Fruit fly (Drosophila melanogaster) whole organism, embryonic: ENCODE measurements around the gene EMC10.
A peak's percentile ranks its signal among the peaks of the same experiment; 100 is the strongest.

Experiments
- Aef1 ChIP-seq: fragments of 200-800 bp; sonication (Bioruptor generic); IDR thresholded peaks from 3 replicates; pipeline ENCODE4 v1.3.6; 2022; ENCODE audit warnings: missing biosample characterization, missing genetic modification characterization
- Atf-2 ChIP-seq: fragments of 200-800 bp; sonication (Bioruptor generic); optimal IDR thresholded peaks from 2 replicates; lab custom pipeline; 2016; ENCODE audit warnings: missing biosample characterization, missing genetic modification characterization
- B-H2 ChIP-seq: fragments of 200-800 bp; sonication (Bioruptor generic); optimal IDR thresholded peaks from 2 replicates; lab custom pipeline; 2018; ENCODE audit warnings: missing biosample characterization, mild to moderate bottlenecking, missing genetic modification characterization
- CG10654 ChIP-seq: fragments of 200-800 bp; sonication (Bioruptor generic); optimal IDR thresholded peaks from 2 replicates; lab custom pipeline; 2016; ENCODE audit warnings: missing biosample characterization, missing genetic modification characterization
- CG11085 ChIP-seq: fragments of 200-800 bp; sonication (Bioruptor generic); IDR thresholded peaks from 2 replicates; pipeline ENCODE4 v1.3.6; 2022; ENCODE audit warnings: missing biosample characterization, missing genetic modification characterization
- CG11560 ChIP-seq: fragments of 200-800 bp; sonication (Bioruptor generic); IDR thresholded peaks from 3 replicates; pipeline ENCODE4 v1.3.6; 2022; ENCODE audit warnings: missing biosample characterization, missing genetic modification characterization
- CG12299 ChIP-seq: fragments of 200-800 bp; sonication (Bioruptor generic); optimal IDR thresholded peaks from 2 replicates; lab custom pipeline; 2018; ENCODE audit warnings: missing biosample characterization, mild to moderate bottlenecking, missing genetic modification characterization
- CG13624 ChIP-seq: fragments of 200-800 bp; sonication (Bioruptor generic); optimal IDR thresholded peaks from 2 replicates; lab custom pipeline; 2016; ENCODE audit warnings: missing biosample characterization, missing genetic modification characterization
- CG15514 ChIP-seq: fragments of 200-800 bp; sonication (Bioruptor generic); optimal IDR thresholded peaks from 3 replicates; lab custom pipeline; 2017; ENCODE audit warnings: missing biosample characterization, missing genetic modification characterization, mild to moderate bottlenecking, moderate library complexity, missing genetic modification reagents
- CG16815 ChIP-seq: fragments of 200-800 bp; sonication (Bioruptor generic); optimal IDR thresholded peaks from 3 replicates; lab custom pipeline; 2017; ENCODE audit warnings: missing biosample characterization, mild to moderate bottlenecking, missing genetic modification characterization
- CG17186 ChIP-seq: fragments of 200-800 bp; sonication (Bioruptor generic); optimal IDR thresholded peaks from 3 replicates; lab custom pipeline; 2017; ENCODE audit warnings: missing biosample characterization, missing genetic modification reagents, missing genetic modification characterization
- CG17359 ChIP-seq: fragments of 200-800 bp; sonication (Bioruptor generic); optimal IDR thresholded peaks from 3 replicates; lab custom pipeline; 2018; ENCODE audit warnings: missing biosample characterization, mild to moderate bottlenecking, missing genetic modification characterization, moderate library complexity
- CG3407 ChIP-seq: fragments of 200-800 bp; sonication (Bioruptor generic); optimal IDR thresholded peaks from 2 replicates; lab custom pipeline; 2018; ENCODE audit warnings: missing biosample characterization, mild to moderate bottlenecking, missing genetic modification characterization
- CG7372 ChIP-seq: fragments of 200-800 bp; sonication (Bioruptor generic); IDR thresholded peaks from 2 replicates; pipeline ENCODE4 v1.3.6; 2022; ENCODE audit warnings: missing biosample characterization, missing genetic modification characterization
- Chrac-16 ChIP-seq: fragments of 200-800 bp; sonication (Bioruptor generic); optimal IDR thresholded peaks from 3 replicates; lab custom pipeline; 2016; ENCODE audit warnings: missing biosample characterization, missing genetic modification characterization
- E2f2 ChIP-seq: fragments of 200-800 bp; sonication (Bioruptor generic); IDR thresholded peaks from 2 replicates; pipeline ENCODE4 v1.3.6; 2022; ENCODE audit warnings: missing biosample characterization, missing genetic modification characterization
- Ets97D ChIP-seq: fragments of 200-800 bp; sonication (Bioruptor generic); optimal IDR thresholded peaks from 3 replicates; lab custom pipeline; 2016; ENCODE audit warnings: missing biosample characterization, missing genetic modification characterization
- Fer2 ChIP-seq: fragments of 200-800 bp; sonication (Bioruptor generic); optimal IDR thresholded peaks from 2 replicates; lab custom pipeline; 2018; ENCODE audit warnings: missing biosample characterization, mild to moderate bottlenecking, missing genetic modification characterization, moderate library complexity
- H2.0 ChIP-seq: fragments of 200-800 bp; sonication (Bioruptor generic); IDR thresholded peaks from 2 replicates; pipeline ENCODE4 v1.3.6; 2022; ENCODE audit warnings: missing biosample characterization, missing genetic modification characterization
- Lhr ChIP-seq: fragments of 200-800 bp; sonication (Bioruptor generic); optimal IDR thresholded peaks from 3 replicates; lab custom pipeline; 2017; ENCODE audit warnings: mild to moderate bottlenecking, missing biosample characterization, missing genetic modification reagents, missing genetic modification characterization
- Max ChIP-seq: fragments of 200-800 bp; sonication (Bioruptor generic); optimal IDR thresholded peaks from 2 replicates; lab custom pipeline; 2016; ENCODE audit warnings: missing biosample characterization, mild to moderate bottlenecking, missing genetic modification characterization
- Nf-YC ChIP-seq: fragments of 200-800 bp; optimal IDR thresholded peaks from 3 replicates; lab custom pipeline; 2019; ENCODE audit warnings: missing biosample characterization, mild to moderate bottlenecking, missing genetic modification characterization, moderate library complexity
- Optix ChIP-seq: fragments of 200-800 bp; sonication (Bioruptor generic); IDR thresholded peaks from 3 replicates; pipeline ENCODE4 v1.3.6; 2022; ENCODE audit warnings: missing biosample characterization, missing genetic modification characterization
- Poxn ChIP-seq: fragments of 200-800 bp; sonication (Bioruptor generic); IDR thresholded peaks from 2 replicates; pipeline ENCODE4 v1.3.6; 2022; ENCODE audit warnings: missing biosample characterization, missing genetic modification characterization
- Side ChIP-seq: fragments of 200-800 bp; sonication (Bioruptor generic); optimal IDR thresholded peaks from 2 replicates; lab custom pipeline; 2016; ENCODE audit warnings: missing biosample characterization, missing genetic modification characterization
- Sox100B ChIP-seq: fragments of 200-800 bp; sonication (Bioruptor generic); optimal IDR thresholded peaks from 3 replicates; lab custom pipeline; 2018; ENCODE audit warnings: missing biosample characterization, mild to moderate bottlenecking, missing genetic modification characterization
- Sry-β ChIP-seq: fragments of 200-800 bp; sonication (Bioruptor generic); optimal IDR thresholded peaks from 2 replicates; lab custom pipeline; 2018; ENCODE audit warnings: missing biosample characterization, mild to moderate bottlenecking, missing genetic modification characterization, moderate library complexity
- Taf1 ChIP-seq: fragments of 200-800 bp; sonication (Bioruptor generic); IDR thresholded peaks from 2 replicates; pipeline ENCODE4 v1.3.6; 2022; ENCODE audit warnings: missing biosample characterization, missing genetic modification characterization
- Trl ChIP-seq, 3 experiments: fragments of >200 bp in 2 of 3; fragments of 200-800 bp in 1 of 3; sonication (Bioruptor generic) in 1 of 3; optimal IDR thresholded peaks; 2 replicates in 1 of 3; 3 replicates in 2 of 3; lab custom pipeline; 2016 to 2017; ENCODE audit warnings: missing biosample characterization in 1 of 3, missing genetic modification characterization in 1 of 3
- YL-1 ChIP-seq: fragments of 200-800 bp; sonication (Bioruptor generic); optimal IDR thresholded peaks from 3 replicates; lab custom pipeline; 2017; ENCODE audit warnings: missing biosample characterization, mild to moderate bottlenecking, missing genetic modification characterization
- bab2 ChIP-seq: fragments of 200-800 bp; sonication (Bioruptor generic); optimal IDR thresholded peaks from 2 replicates; lab custom pipeline; 2016; ENCODE audit warnings: missing biosample characterization, missing genetic modification characterization
- chm ChIP-seq: fragments of 200-800 bp; sonication (Bioruptor generic); IDR thresholded peaks from 2 replicates; pipeline ENCODE4 v1.3.6; 2022; ENCODE audit warnings: missing biosample characterization, missing genetic modification characterization
- crol ChIP-seq: fragments of 200-800 bp; sonication (Bioruptor generic); IDR thresholded peaks from 2 replicates; pipeline ENCODE4 v1.3.6; 2022; ENCODE audit warnings: missing biosample characterization, missing genetic modification characterization
- dmrt11E ChIP-seq: fragments of 200-800 bp; sonication (Bioruptor generic); optimal IDR thresholded peaks from 3 replicates; lab custom pipeline; 2018; ENCODE audit warnings: missing biosample characterization, mild to moderate bottlenecking, missing genetic modification characterization, moderate library complexity
- jumu ChIP-seq: fragments of 200-800 bp; sonication (Bioruptor generic); optimal IDR thresholded peaks from 3 replicates; lab custom pipeline; 2016; ENCODE audit warnings: missing biosample characterization, missing genetic modification characterization
- lola ChIP-seq, 3 experiments: fragments of >200 bp in 2 of 3; fragments of 200-800 bp in 1 of 3; sonication (Bioruptor generic) in 1 of 3; optimal IDR thresholded peaks; 2 replicates each; lab custom pipeline; 2017 to 2019; ENCODE audit warnings: missing biosample characterization in 3 of 3, missing genetic modification characterization in 3 of 3, mild to moderate bottlenecking in 1 of 3, moderate library complexity in 1 of 3
- maf-S ChIP-seq: fragments of 200-800 bp; sonication (Bioruptor generic); optimal IDR thresholded peaks from 2 replicates; lab custom pipeline; 2016; ENCODE audit warnings: missing biosample characterization, missing genetic modification characterization
- p53 ChIP-seq: fragments of 200-800 bp; sonication (Bioruptor generic); optimal IDR thresholded peaks from 2 replicates; lab custom pipeline; 2016; ENCODE audit warnings: missing biosample characterization, missing genetic modification characterization
- pan ChIP-seq, 4 experiments: fragments of >200 bp in 3 of 4; fragments of 200-800 bp in 1 of 4; sonication (Bioruptor generic) in 1 of 4; optimal IDR thresholded peaks in 3 of 4; IDR thresholded peaks in 1 of 4; 2 replicates each; pipeline versions ENCODE4 v1.3.6 to Lab custom; 2017 to 2022; ENCODE audit warnings: missing biosample characterization in 2 of 4, missing genetic modification characterization in 2 of 4, mixed read lengths in 1 of 4
- pnt ChIP-seq: fragments of 200-800 bp; sonication (Bioruptor generic); optimal IDR thresholded peaks from 3 replicates; lab custom pipeline; 2016; ENCODE audit warnings: missing biosample characterization, missing genetic modification characterization
- pum ChIP-seq: fragments of 200-800 bp; sonication (Bioruptor generic); optimal IDR thresholded peaks from 2 replicates; lab custom pipeline; 2016; ENCODE audit warnings: missing biosample characterization, missing genetic modification characterization
- pzg ChIP-seq: fragments of 200-800 bp; sonication (Bioruptor generic); optimal IDR thresholded peaks from 3 replicates; lab custom pipeline; 2018; ENCODE audit warnings: missing biosample characterization, mild to moderate bottlenecking, missing genetic modification characterization, moderate library complexity
- tgo ChIP-seq: fragments of 200-800 bp; sonication (Bioruptor generic); IDR thresholded peaks from 3 replicates; pipeline ENCODE4 v1.3.6; 2022; ENCODE audit warnings: missing biosample characterization, missing genetic modification characterization
- tll ChIP-seq, 2 experiments: fragments of 200-800 bp in 1 of 2; fragments of >200 bp in 1 of 2; sonication (Bioruptor generic) in 1 of 2; optimal IDR thresholded peaks; 2 replicates each; lab custom pipeline; 2017 to 2019; ENCODE audit warnings: missing biosample characterization in 2 of 2, missing genetic modification characterization in 2 of 2, mild to moderate bottlenecking in 1 of 2, moderate library complexity in 1 of 2
- tup ChIP-seq: fragments of 200-800 bp; sonication (Bioruptor generic); optimal IDR thresholded peaks from 2 replicates; lab custom pipeline; 2016; ENCODE audit warnings: missing biosample characterization, mild to moderate bottlenecking, missing genetic modification characterization, moderate library complexity
- tx ChIP-seq: fragments of 200-800 bp; sonication (Bioruptor generic); optimal IDR thresholded peaks from 2 replicates; lab custom pipeline; 2016; ENCODE audit warnings: missing biosample characterization, missing genetic modification characterization
- vfl ChIP-seq: fragments of 200-800 bp; sonication (Bioruptor generic); optimal IDR thresholded peaks from 2 replicates; lab custom pipeline; 2016; ENCODE audit warnings: missing biosample characterization, missing genetic modification characterization
- vvl ChIP-seq: fragments of 200-800 bp; sonication (Bioruptor generic); IDR thresholded peaks from 2 replicates; pipeline ENCODE4 v1.3.6; 2022; ENCODE audit warnings: missing biosample characterization, missing genetic modification characterization
- zen ChIP-seq: fragments of 200-800 bp; sonication (Bioruptor generic); optimal IDR thresholded peaks from 3 replicates; lab custom pipeline; 2018; ENCODE audit warnings: missing biosample characterization, mild to moderate bottlenecking, missing genetic modification characterization, moderate library complexity

EMC10 gene

dm6 chr3L:21568848-21569372 lies 5.0 kb upstream of the EMC10 start, which contains the start of the genes CRIF and SMC5 (continued):
- TF ChIP-seq CG10654 (GFP tag; lab: Kevin White, UChicago) = peak; percentile 42
- peak; percentile 59; the same call in 2 of the 3 replicates for TF ChIP-seq tgo (GFP tag; lab: Robert Waterston, UW)
- TF ChIP-seq p53 = peak; percentile 48
- TF ChIP-seq H2.0 (GFP tag; lab: Robert Waterston, UW) = peak; percentile 22; the same call in 1 of the 2 replicates
- peak; percentile 45; the same call in 1 of the 3 replicates for TF ChIP-seq Aef1 (GFP tag; lab: Robert Waterston, UW)
- TF ChIP-seq CG16815 = peak; percentile 54
- TF ChIP-seq pan (optimal IDR thresholded peaks at IDR 0.05; lab: Kevin White, UChicago) = no peak
- TF ChIP-seq pan (GFP tag; optimal IDR thresholded peaks at IDR 0.05 in 1 of 2, IDR thresholded peaks at IDR 0.05 in 1 of 2) = peak in 1 of 2 experiments; percentile 53
- peak; percentile 15; the same call in 1 of the 2 replicates for TF ChIP-seq CG7372
- peak; percentile 61 for TF ChIP-seq E2f2 (GFP tag; lab: Robert Waterston, UW)
- no peak for TF ChIP-seq Trl (optimal IDR thresholded peaks at IDR 0.05; lab: Kevin White, UChicago)
- TF ChIP-seq Trl (GFP tag; optimal IDR thresholded peaks at IDR 0.05; lab: Kevin White, UChicago) = peak; percentile 67
- TF ChIP-seq pum (GFP tag; lab: Kevin White, UChicago) = peak; percentile 50
- TF ChIP-seq Side (GFP tag; lab: Kevin White, UChicago) = peak; percentile 46
- no peak for TF ChIP-seq crol (GFP tag; lab: Robert Waterston, UW)
- TF ChIP-seq pzg = peak; percentile 39
- peak; percentile 71 for TF ChIP-seq bab2 (GFP tag; lab: Kevin White, UChicago)
- TF ChIP-seq lola (GFP tag; optimal IDR thresholded peaks at IDR 0.05; lab: Kevin White, UChicago) = peak in 1 of 3 experiments; percentile 72
- TF ChIP-seq tup (GFP tag; lab: Kevin White, UChicago) = no peak
- TF ChIP-seq Poxn = no peak
- peak; percentile 46 for TF ChIP-seq vfl
- peak; percentile 55 for TF ChIP-seq CG15514 (GFP tag; lab: Kevin White, UChicago)
- TF ChIP-seq Ets97D (GFP tag; lab: Kevin White, UChicago) = peak; percentile 52
- TF ChIP-seq Nf-YC (tag; lab: Kevin White, UChicago) = peak; percentile 70
- no peak for TF ChIP-seq CG11085 (GFP tag; lab: Robert Waterston, UW)
- TF ChIP-seq Atf-2 (GFP tag; lab: Kevin White, UChicago) = peak; percentile 65
- peak; percentile 57 for TF ChIP-seq CG12299
- TF ChIP-seq Taf1 (GFP tag; lab: Robert Waterston, UW) = no peak
- TF ChIP-seq Max (GFP tag; lab: Kevin White, UChicago) = peak; percentile 62
- TF ChIP-seq CG17186 (GFP tag; lab: Kevin White, UChicago) = peak; percentile 46
- peak; percentile 76 for TF ChIP-seq B-H2 (GFP tag; lab: Kevin White, UChicago)
- TF ChIP-seq maf-S (GFP tag; lab: Kevin White, UChicago) = peak; percentile 64
- peak; percentile 49; the same call in 1 of the 2 replicates for TF ChIP-seq chm (GFP tag; lab: Robert Waterston, UW)
- TF ChIP-seq Lhr (GFP tag; lab: Kevin White, UChicago) = peak; percentile 24
- peak; percentile 61 for TF ChIP-seq zen
- TF ChIP-seq CG17359 (tag; lab: Kevin White, UChicago) = peak; percentile 55
- TF ChIP-seq vvl (GFP tag; lab: Robert Waterston, UW) = peak; percentile 45; the same call in 1 of the 2 replicates
- TF ChIP-seq dmrt11E = peak; percentile 69
- peak; percentile 73 for TF ChIP-seq CG13624
- peak; percentile 94 for TF ChIP-seq Sry-β (GFP tag; lab: Kevin White, UChicago)
- TF ChIP-seq tx = peak; percentile 66
- peak; percentile 52 for TF ChIP-seq Fer2 (tag; lab: Kevin White, UChicago)
- peak; percentile 27; the same call in 1 of the 3 replicates for TF ChIP-seq CG11560 (tag; lab: Robert Waterston, UW)
- no peak for TF ChIP-seq CG3407 (GFP tag; lab: Kevin White, UChicago)
- peak; percentile 50 for TF ChIP-seq jumu (GFP tag; lab: Kevin White, UChicago)
- TF ChIP-seq Optix (GFP tag; lab: Robert Waterston, UW) = no peak
- TF ChIP-seq pnt = peak; percentile 30
- peak; percentile 68 for TF ChIP-seq Chrac-16
- peak; percentile 11 for TF ChIP-seq YL-1
- peak in 1 of 2 experiments; percentile 59 for TF ChIP-seq tll (GFP tag; optimal IDR thresholded peaks at IDR 0.05; lab: Kevin White, UChicago)
- peak; percentile 61 for TF ChIP-seq Sox100B
